Worm (Caenorhabditis elegans) whole organism, L3 larva: Measurements from ENCODE around the gene F35A5.1.
A peak's percentile ranks its signal among the peaks of the same experiment; 100 is the strongest.

Source experiments
- R02D3.7 ChIP-seq: fragments of 150-350 bp; optimal IDR thresholded peaks from 2 replicates; lab custom pipeline; 2014; ENCODE audit warnings: missing biosample characterization, missing genetic modification characterization
- ZK546.5 ChIP-seq: sonication (generic microtip); optimal IDR thresholded peaks from 2 replicates; lab custom pipeline; 2017; ENCODE audit warnings: missing biosample characterization, missing genetic modification characterization
- aly-2 ChIP-seq: fragments of 150-350 bp; optimal IDR thresholded peaks from 2 replicates; lab custom pipeline; 2014; ENCODE audit warnings: missing biosample characterization, missing genetic modification characterization
- ceh-28 ChIP-seq: fragments of 150-350 bp; optimal IDR thresholded peaks from 2 replicates; lab custom pipeline; 2014; ENCODE audit warnings: missing biosample characterization, missing genetic modification reagents, missing genetic modification characterization
- ceh-82 ChIP-seq: fragments of 150-350 bp; optimal IDR thresholded peaks from 2 replicates; lab custom pipeline; 2014; ENCODE audit warnings: missing biosample characterization, missing genetic modification characterization
- daf-12 ChIP-seq: fragments of 150-350 bp; optimal IDR thresholded peaks from 2 replicates; lab custom pipeline; 2014; ENCODE audit warnings: missing biosample characterization, missing genetic modification reagents, missing genetic modification characterization
- elt-2 ChIP-seq: sonication (generic microtip); optimal IDR thresholded peaks from 2 replicates; lab custom pipeline; 2016; ENCODE audit warnings: missing genetic modification reagents, mild to moderate bottlenecking, missing genetic modification characterization, missing compliant biosample characterization
- elt-3 ChIP-seq, 3 experiments: fragments of 150-350 bp in 1 of 3; sonication (generic microtip) in 2 of 3; optimal IDR thresholded peaks; 2 replicates in 2 of 3; 4 replicates in 1 of 3; lab custom pipeline; 2014 to 2017; ENCODE audit warnings: missing biosample characterization in 3 of 3, missing genetic modification characterization in 3 of 3
- fkh-10 ChIP-seq: sonication (generic microtip); optimal IDR thresholded peaks from 2 replicates; lab custom pipeline; 2017; ENCODE audit warnings: missing biosample characterization, missing genetic modification reagents, missing genetic modification characterization
- fos-1 ChIP-seq: fragments of 150-350 bp; optimal IDR thresholded peaks from 2 replicates; lab custom pipeline; 2014; ENCODE audit warnings: missing biosample characterization, missing genetic modification characterization
- mdl-1 ChIP-seq: fragments of 150-350 bp; optimal IDR thresholded peaks from 2 replicates; lab custom pipeline; 2014; ENCODE audit warnings: missing biosample characterization, missing genetic modification characterization
- nhr-12 ChIP-seq: fragments of 150-350 bp; optimal IDR thresholded peaks from 2 replicates; lab custom pipeline; 2014; ENCODE audit warnings: missing biosample characterization, missing genetic modification characterization
- nhr-237 ChIP-seq: fragments of 150-350 bp; optimal IDR thresholded peaks from 2 replicates; lab custom pipeline; 2014; ENCODE audit warnings: missing biosample characterization, missing genetic modification characterization
- pqm-1 ChIP-seq: fragments of 150-350 bp; optimal IDR thresholded peaks from 2 replicates; lab custom pipeline; 2017; ENCODE audit warnings: missing biosample characterization, missing genetic modification characterization, inconsistent platforms

- TF ChIP-seq daf-12 (tag; lab: Kevin White, UChicago): no peak
- no peak for TF ChIP-seq nhr-237 (tag; lab: Kevin White, UChicago)
- TF ChIP-seq aly-2 (tag; lab: Kevin White, UChicago): no peak
- TF ChIP-seq fkh-10 (GFP tag; lab: Kevin White, UChicago): peak; percentile 59
- no peak for TF ChIP-seq elt-2 (tag; lab: Kevin White, UChicago)
- TF ChIP-seq nhr-12 (tag; lab: Kevin White, UChicago): no peak
- TF ChIP-seq ZK546.5 (tag; lab: Kevin White, UChicago): no peak
- no peak for TF ChIP-seq ceh-28 (tag; lab: Kevin White, UChicago)
- TF ChIP-seq mdl-1 (tag; lab: Kevin White, UChicago): no peak
- no peak for TF ChIP-seq fos-1 (tag; lab: Kevin White, UChicago)
- TF ChIP-seq pqm-1 (tag; lab: Kevin White, UChicago): no peak
- no peak for TF ChIP-seq R02D3.7 (tag; lab: Kevin White, UChicago)
- no peak for TF ChIP-seq ceh-82 (tag; lab: Kevin White, UChicago)
- no peak for TF ChIP-seq elt-3 (tag; optimal IDR thresholded peaks at IDR 0.05; lab: Kevin White, UChicago)
These were observed 20.0 kb downstream of the F35A5.1 start for ce11 chrX:3827311-3827710.
